Worm (Caenorhabditis elegans) whole organism, late embryonic: ENCODE data around the gene fbxa-90.

Experiments
- C38D4.7 ChIP-seq: fragments of 200-800 bp; sonication (Bioruptor generic); optimal IDR thresholded peaks from 2 replicates; lab custom pipeline; 2018; ENCODE audit warnings: mild to moderate bottlenecking, missing genetic modification characterization, moderate library complexity, missing compliant biosample characterization
- F13H6.1 ChIP-seq: sonication (generic microtip); optimal IDR thresholded peaks from 2 replicates; lab custom pipeline; 2016; ENCODE audit warnings: missing genetic modification characterization, missing compliant biosample characterization
- K02D7.2 ChIP-seq: sonication (generic microtip); optimal IDR thresholded peaks from 2 replicates; lab custom pipeline; 2017; ENCODE audit warnings: mild to moderate bottlenecking, missing genetic modification characterization, missing compliant biosample characterization
- T23F11.4 ChIP-seq: fragments of 200-800 bp; sonication (Bioruptor generic); optimal IDR thresholded peaks from 2 replicates; lab custom pipeline; 2018; ENCODE audit warnings: mild to moderate bottlenecking, missing genetic modification characterization, missing compliant biosample characterization
- Y22D7AL.16 ChIP-seq: sonication (generic microtip); optimal IDR thresholded peaks from 2 replicates; lab custom pipeline; 2016; ENCODE audit warnings: missing genetic modification characterization, missing compliant biosample characterization
- ahr-1 ChIP-seq: sonication (generic microtip); optimal IDR thresholded peaks from 2 replicates; lab custom pipeline; 2016; ENCODE audit warnings: missing genetic modification characterization, missing compliant biosample characterization
- ceh-18 ChIP-seq: sonication (generic microtip); optimal IDR thresholded peaks from 2 replicates; lab custom pipeline; 2016; ENCODE audit warnings: missing genetic modification characterization, missing compliant biosample characterization
- ceh-24 ChIP-seq: sonication (generic microtip); optimal IDR thresholded peaks from 2 replicates; lab custom pipeline; 2016; ENCODE audit warnings: mild to moderate bottlenecking, missing genetic modification characterization, missing compliant biosample characterization
- ceh-30 ChIP-seq: fragments of 150-350 bp; optimal IDR thresholded peaks from 2 replicates; lab custom pipeline; 2014; ENCODE audit warnings: missing biosample characterization, missing genetic modification characterization
- ceh-34 ChIP-seq: sonication (generic microtip); optimal IDR thresholded peaks from 2 replicates; lab custom pipeline; 2016; ENCODE audit warnings: mild to moderate bottlenecking, missing genetic modification characterization, missing compliant biosample characterization
- ceh-45 ChIP-seq: fragments of 200-800 bp; sonication (Bioruptor generic); IDR thresholded peaks from 2 replicates; pipeline ENCODE4 v1.3.6; 2022; ENCODE audit warnings: missing genetic modification reagents, missing genetic modification characterization, missing compliant biosample characterization
- che-1 ChIP-seq: sonication (generic microtip); optimal IDR thresholded peaks from 2 replicates; lab custom pipeline; 2016; ENCODE audit warnings: mild to moderate bottlenecking, missing genetic modification characterization, missing compliant biosample characterization
- dmd-4 ChIP-seq: sonication (generic microtip); optimal IDR thresholded peaks from 2 replicates; lab custom pipeline; 2016; ENCODE audit warnings: borderline replicate concordance, missing genetic modification characterization, missing compliant biosample characterization
- dve-1 ChIP-seq: sonication (generic microtip); optimal IDR thresholded peaks from 2 replicates; lab custom pipeline; 2017; ENCODE audit warnings: antibody characterized with exemption, mild to moderate bottlenecking, missing genetic modification characterization, missing compliant biosample characterization
- elt-4 ChIP-seq: sonication (generic microtip); optimal IDR thresholded peaks from 2 replicates; lab custom pipeline; 2016; ENCODE audit warnings: missing genetic modification characterization, missing compliant biosample characterization
- ets-4 ChIP-seq: sonication (generic microtip); optimal IDR thresholded peaks from 2 replicates; lab custom pipeline; 2016; ENCODE audit warnings: missing genetic modification characterization, missing compliant biosample characterization
- eyg-1 ChIP-seq: sonication (generic microtip); optimal IDR thresholded peaks from 2 replicates; lab custom pipeline; 2016; ENCODE audit warnings: missing genotype, missing genetic modification characterization, missing compliant biosample characterization
- gmeb-2 ChIP-seq: sonication (generic microtip); optimal IDR thresholded peaks from 2 replicates; lab custom pipeline; 2016; ENCODE audit warnings: missing genetic modification characterization, inconsistent platforms, missing compliant biosample characterization
- hlh-30 ChIP-seq: sonication (generic microtip); optimal IDR thresholded peaks from 2 replicates; lab custom pipeline; 2017; ENCODE audit warnings: antibody characterized with exemption, missing genetic modification characterization, missing compliant biosample characterization; ENCODE audit not compliant: insufficient read depth
- hlh-8 ChIP-seq: sonication (generic microtip); optimal IDR thresholded peaks from 2 replicates; lab custom pipeline; 2016; ENCODE audit warnings: missing genotype, missing genetic modification characterization, missing compliant biosample characterization
- lim-6 ChIP-seq: sonication (generic microtip); optimal IDR thresholded peaks from 2 replicates; lab custom pipeline; 2016; ENCODE audit warnings: missing genetic modification characterization, missing compliant biosample characterization
- lin-11 ChIP-seq: fragments of 200-800 bp; sonication (Bioruptor generic); optimal IDR thresholded peaks from 2 replicates; lab custom pipeline; 2018; ENCODE audit warnings: mild to moderate bottlenecking, missing genetic modification characterization, missing compliant biosample characterization
- mec-3 ChIP-seq: sonication (generic microtip); optimal IDR thresholded peaks from 2 replicates; lab custom pipeline; 2016; ENCODE audit warnings: borderline replicate concordance, missing genetic modification characterization, missing compliant biosample characterization
- nhr-11 ChIP-seq: fragments of 150-350 bp; optimal IDR thresholded peaks from 2 replicates; lab custom pipeline; 2014; ENCODE audit warnings: missing biosample characterization, missing genetic modification characterization
- nhr-232 ChIP-seq: sonication (generic microtip); optimal IDR thresholded peaks from 2 replicates; lab custom pipeline; 2016; ENCODE audit warnings: missing genetic modification characterization, missing compliant biosample characterization
- odd-2 ChIP-seq: sonication (generic microtip); optimal IDR thresholded peaks from 2 replicates; lab custom pipeline; 2017; ENCODE audit warnings: antibody characterized with exemption, mild to moderate bottlenecking, missing genetic modification characterization, missing compliant biosample characterization
- pros-1 ChIP-seq: fragments of 150-350 bp; optimal IDR thresholded peaks from 2 replicates; lab custom pipeline; 2014; ENCODE audit warnings: missing biosample characterization, missing genetic modification reagents, missing genetic modification characterization
- ref-2 ChIP-seq: sonication (generic microtip); optimal IDR thresholded peaks from 2 replicates; lab custom pipeline; 2016; ENCODE audit warnings: missing genetic modification characterization, missing compliant biosample characterization
- rnt-1 ChIP-seq: sonication (generic microtip); optimal IDR thresholded peaks from 2 replicates; lab custom pipeline; 2016; ENCODE audit warnings: missing genetic modification characterization, missing compliant biosample characterization
- sdc-2 ChIP-seq: sonication (generic microtip); optimal IDR thresholded peaks from 2 replicates; lab custom pipeline; 2016; ENCODE audit warnings: missing genotype, missing genetic modification characterization, missing compliant biosample characterization
- sox-2 ChIP-seq: fragments of 200-800 bp; sonication (Bioruptor generic); IDR thresholded peaks from 2 replicates; pipeline ENCODE4 v1.3.6; 2022; ENCODE audit warnings: missing genetic modification reagents, missing genetic modification characterization, missing compliant biosample characterization
- syd-9 ChIP-seq: sonication (generic microtip); optimal IDR thresholded peaks from 2 replicates; lab custom pipeline; 2016; ENCODE audit warnings: mild to moderate bottlenecking, missing genetic modification characterization, moderate library complexity, missing compliant biosample characterization
- tbx-2 ChIP-seq: sonication (generic microtip); optimal IDR thresholded peaks from 2 replicates; lab custom pipeline; 2016; ENCODE audit warnings: missing genetic modification characterization, missing compliant biosample characterization
- tbx-7 ChIP-seq: sonication (generic microtip); optimal IDR thresholded peaks from 2 replicates; lab custom pipeline; 2016; ENCODE audit warnings: missing genotype, missing genetic modification characterization, missing compliant biosample characterization
- unc-42 ChIP-seq: sonication (generic microtip); optimal IDR thresholded peaks from 2 replicates; lab custom pipeline; 2016; ENCODE audit warnings: missing genotype, missing genetic modification characterization, missing compliant biosample characterization
- unc-55 ChIP-seq: sonication (generic microtip); optimal IDR thresholded peaks from 2 replicates; lab custom pipeline; 2017; ENCODE audit warnings: missing biosample characterization, missing genetic modification reagents, missing genetic modification characterization
- unc-86 ChIP-seq: sonication (generic microtip); optimal IDR thresholded peaks from 2 replicates; lab custom pipeline; 2016; ENCODE audit warnings: missing genetic modification characterization, missing compliant biosample characterization
- zip-5 ChIP-seq: sonication (generic microtip); optimal IDR thresholded peaks from 2 replicates; lab custom pipeline; 2016; ENCODE audit warnings: missing genetic modification characterization, missing compliant biosample characterization
- ztf-16 ChIP-seq: sonication (generic microtip); optimal IDR thresholded peaks from 2 replicates; lab custom pipeline; 2017; ENCODE audit warnings: missing genetic modification characterization, missing compliant biosample characterization

fbxa-90 gene

ce11 chrV:16972134-16972533 lies 5.5 kb downstream of the fbxa-90 start, which contains the start of gene srh-119:
Gene srh-119 (plus strand): TSS chrV:16972434.
- no peak for TF ChIP-seq syd-9 (tag; lab: Kevin White, UChicago)

- TF ChIP-seq pros-1 (tag; lab: Kevin White, UChicago) (no peak), F13H6.1 (no peak), tbx-7 (tag; lab: Kevin White, UChicago) (no peak), zip-5 (tag; lab: Kevin White, UChicago) (no peak), rnt-1 (tag; lab: Kevin White, UChicago) (no peak), Y22D7AL.16 (tag; lab: Kevin White, UChicago) (no peak), tbx-2 (tag; lab: Kevin White, UChicago) (no peak), K02D7.2 (tag; lab: Kevin White, UChicago) (no peak), hlh-30 (tag; lab: Kevin White, UChicago) (no peak), che-1 (tag; lab: Kevin White, UChicago) (no peak), syd-9 (tag; lab: Kevin White, UChicago) (no peak), unc-42 (no peak), mec-3 (tag; lab: Kevin White, UChicago) (no peak), sdc-2 (tag; lab: Kevin White, UChicago) (no peak), unc-55 (GFP tag; lab: Kevin White, UChicago) (no peak), lin-11 (tag; lab: Kevin White, UChicago) (no peak), C38D4.7 (GFP tag; lab: Kevin White, UChicago) (no peak), gmeb-2 (tag; lab: Kevin White, UChicago) (no peak)
These were observed 6.7 kb downstream of the fbxa-90 start for ce11 chrV:16973338-16973737.

- no peak for TF ChIP-seq lin-11 (tag; lab: Kevin White, UChicago)
These were observed 8.3 kb downstream of the fbxa-90 start, which contains the start of gene srx-54 for ce11 chrV:16974919-16975318. Gene srx-54 (plus strand): TSS chrV:16975219.

- TF ChIP-seq ceh-34 (tag; lab: Kevin White, UChicago): no peak
- TF ChIP-seq ceh-18 (tag; lab: Kevin White, UChicago): no peak
- TF ChIP-seq T23F11.4 (GFP tag; lab: Kevin White, UChicago): no peak
- TF ChIP-seq hlh-8 (tag; lab: Kevin White, UChicago): no peak
- TF ChIP-seq K02D7.2 (tag; lab: Kevin White, UChicago): no peak
- TF ChIP-seq syd-9 (tag; lab: Kevin White, UChicago): no peak
- TF ChIP-seq dmd-4 (tag; lab: Kevin White, UChicago): no peak
- TF ChIP-seq elt-4 (tag; lab: Kevin White, UChicago): no peak
- TF ChIP-seq ahr-1: no peak
- no peak for TF ChIP-seq ceh-24 (tag; lab: Kevin White, UChicago)
- TF ChIP-seq unc-42: no peak
- TF ChIP-seq Y22D7AL.16 (tag; lab: Kevin White, UChicago): no peak
- no peak for TF ChIP-seq lim-6 (tag; lab: Kevin White, UChicago)
- TF ChIP-seq lin-11 (tag; lab: Kevin White, UChicago): no peak
- TF ChIP-seq nhr-232 (tag; lab: Kevin White, UChicago): no peak
- no peak for TF ChIP-seq gmeb-2 (tag; lab: Kevin White, UChicago)
- TF ChIP-seq odd-2 (tag; lab: Kevin White, UChicago): no peak
- TF ChIP-seq ceh-30: no peak
- no peak for TF ChIP-seq ets-4 (tag; lab: Kevin White, UChicago)
These were observed 13.8 kb downstream of the fbxa-90 start, which contains the start of gene srz-54 for ce11 chrV:16980368-16980767. Gene srz-54 (plus strand): TSS chrV:16980668.

ce11 chrV:16987035-16987434 lies 20.4 kb downstream of the fbxa-90 start, which contains the start of gene Y102A5C.40:
Gene Y102A5C.40 (minus strand): TSS chrV:16987135.
- no peak for TF ChIP-seq nhr-232 (tag; lab: Kevin White, UChicago)
- TF ChIP-seq ceh-45: no peak
- no peak for TF ChIP-seq zip-5 (tag; lab: Kevin White, UChicago)
- TF ChIP-seq nhr-11 (tag; lab: Kevin White, UChicago): no peak
- no peak for TF ChIP-seq odd-2 (tag; lab: Kevin White, UChicago)
- TF ChIP-seq hlh-30 (tag; lab: Kevin White, UChicago): no peak
- TF ChIP-seq eyg-1 (tag; lab: Kevin White, UChicago): no peak
- TF ChIP-seq unc-86 (tag; lab: Kevin White, UChicago): no peak
- TF ChIP-seq dve-1 (tag; lab: Kevin White, UChicago): no peak
- no peak for TF ChIP-seq tbx-7 (tag; lab: Kevin White, UChicago)
- TF ChIP-seq sox-2 (GFP tag; lab: Robert Waterston, UW): no peak
- no peak for TF ChIP-seq ref-2
- TF ChIP-seq F13H6.1: no peak
- TF ChIP-seq ztf-16: no peak
